Worm (Caenorhabditis elegans): ENCODE results near the gene K10B3.1.

K10B3.1 gene

DNA sequence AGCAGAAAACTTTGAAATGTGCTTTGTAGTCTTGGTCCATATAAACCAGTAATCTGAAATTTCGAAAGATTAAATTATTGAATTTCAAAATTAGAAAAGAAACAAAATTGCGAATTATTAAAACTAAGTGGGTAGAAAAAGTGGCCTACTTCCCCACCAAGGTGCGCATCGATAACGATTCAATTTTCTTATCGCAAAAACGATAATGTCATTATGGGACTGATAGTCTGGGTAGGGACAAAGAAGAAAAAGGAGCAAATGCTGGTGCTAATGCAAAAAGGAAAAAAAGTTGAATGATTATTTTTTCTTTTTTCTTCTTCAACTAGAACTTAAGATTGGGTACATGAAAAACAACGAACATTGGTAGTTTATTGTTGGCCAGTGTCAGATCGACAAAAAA lies 24.7 kb upstream of the K10B3.1 start, which contains the start of gene gpcp-1:
TSS of gene gpcp-1 (minus strand) at position 53 of the 400 bp plus-strand sequence.
- peak; percentile 65 for TF ChIP-seq fos-1 (tag; optimal IDR thresholded peaks at IDR 0.05)
- no peak for TF ChIP-seq snpc-4 (tag; optimal IDR thresholded peaks at IDR 0.05)

DNA sequence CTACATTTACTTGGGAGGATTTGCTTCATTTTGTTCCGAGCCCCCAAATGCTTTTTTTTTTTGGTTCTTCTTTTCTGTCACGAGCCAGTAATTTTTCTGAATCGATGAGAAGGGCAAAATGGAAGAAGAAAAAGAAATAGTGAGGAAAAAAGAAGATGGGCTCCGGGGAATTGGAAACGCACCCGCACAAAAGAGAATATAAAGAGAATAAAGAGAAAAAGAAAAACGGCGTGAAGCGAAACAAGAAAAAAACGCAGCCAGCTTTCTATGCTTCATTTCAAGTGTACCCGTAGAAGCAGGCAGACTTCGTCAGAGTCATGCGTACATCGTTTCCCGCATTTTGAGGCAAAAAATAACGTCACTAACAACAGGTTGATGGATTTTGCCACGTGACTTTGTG lies 24.2 kb upstream of the K10B3.1 start:
- TF ChIP-seq mab-5 (tag; optimal IDR thresholded peaks at IDR 0.05) (no peak), crh-2 (tag; optimal IDR thresholded peaks at IDR 0.05) (peak; percentile 29), nhr-23 (tag; optimal IDR thresholded peaks at IDR 0.05) (no peak), sem-4 (tag; optimal IDR thresholded peaks at IDR 0.05) (no peak), lsy-2 (tag; optimal IDR thresholded peaks at IDR 0.05) (peak in 1 of 2 experiments; percentile 31), mdl-1 (tag; optimal IDR thresholded peaks at IDR 0.05) (peak in 1 of 2 experiments; percentile 48), unc-55 (GFP tag; optimal IDR thresholded peaks at IDR 0.05) (peak; percentile 30), blmp-1 (tag; optimal IDR thresholded peaks at IDR 0.05; ENCODE audit: insufficient read depth) (no peak), elt-3 (tag; optimal IDR thresholded peaks at IDR 0.05) (no peak), lin-13 (GFP tag; optimal IDR thresholded peaks at IDR 0.05) (no peak), ceh-16 (tag; optimal IDR thresholded peaks at IDR 0.05) (no peak), gmeb-1 (tag; optimal IDR thresholded peaks at IDR 0.05) (no peak), ama-1 (optimal IDR thresholded peaks at IDR 0.05) (no peak), nhr-129 (tag; optimal IDR thresholded peaks at IDR 0.05) (peak; percentile 54), unc-62 (GFP tag; optimal IDR thresholded peaks at IDR 0.05) (no peak), zag-1 (tag; optimal IDR thresholded peaks at IDR 0.05) (peak; percentile 67), ztf-1 (GFP tag; conservative IDR thresholded peaks at IDR 0.05) (no peak), sma-3 (GFP tag; optimal IDR thresholded peaks at IDR 0.05) (no peak), egl-27 (tag; optimal IDR thresholded peaks at IDR 0.05) (no peak), snpc-4 (tag; optimal IDR thresholded peaks at IDR 0.05) (no peak), nhr-237 (tag; optimal IDR thresholded peaks at IDR 0.05) (no peak), peb-1 (tag; optimal IDR thresholded peaks at IDR 0.05) (no peak), elt-1 (tag; optimal IDR thresholded peaks at IDR 0.05) (no peak), nhr-25 (tag; optimal IDR thresholded peaks at IDR 0.05) (no peak), F13H6.1 (tag; optimal IDR thresholded peaks at IDR 0.05) (no peak), sma-9 (GFP tag; optimal IDR thresholded peaks at IDR 0.05) (peak; percentile 46), sma-9 (tag; optimal IDR thresholded peaks at IDR 0.05) (no peak), ztf-4 (tag; optimal IDR thresholded peaks at IDR 0.05) (no peak), nhr-11 (tag; optimal IDR thresholded peaks at IDR 0.05) (no peak), nhr-77 (tag; optimal IDR thresholded peaks at IDR 0.05) (no peak), dmd-4 (tag; optimal IDR thresholded peaks at IDR 0.05) (no peak), mbf-1 (tag; optimal IDR thresholded peaks at IDR 0.05) (no peak), aly-2 (tag; optimal IDR thresholded peaks at IDR 0.05) (no peak), R02D3.7 (tag; optimal IDR thresholded peaks at IDR 0.05) (no peak), nhr-6 (tag; optimal IDR thresholded peaks at IDR 0.05) (no peak), C34F6.9 (tag; optimal IDR thresholded peaks at IDR 0.05) (peak; percentile 59), ceh-82 (tag; optimal IDR thresholded peaks at IDR 0.05) (no peak), alr-1 (tag; optimal IDR thresholded peaks at IDR 0.05) (no peak), lin-39 (tag; optimal IDR thresholded peaks at IDR 0.05) (no peak)

DNA sequence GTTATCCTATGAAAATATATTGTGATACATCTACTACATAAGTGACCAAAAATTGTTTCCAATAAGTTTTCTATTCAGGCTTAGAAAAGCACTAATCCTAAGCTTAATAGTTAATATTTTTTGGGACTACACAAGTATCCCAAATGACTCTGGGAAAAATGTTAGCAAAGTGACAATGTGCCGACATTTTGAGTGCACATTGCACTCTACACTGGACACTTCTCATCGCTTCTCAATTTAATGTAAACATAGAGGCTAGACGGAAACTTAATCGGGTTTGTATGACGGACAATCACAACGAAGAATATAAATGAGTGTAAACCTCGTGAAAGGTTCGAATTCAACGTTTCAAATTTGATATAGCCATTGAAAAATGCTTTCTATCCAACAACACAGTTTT lies 23.6 kb upstream of the K10B3.1 start:
- TF ChIP-seq unc-39 (tag; optimal IDR thresholded peaks at IDR 0.05): no peak
- peak; percentile 15 for TF ChIP-seq unc-55 (GFP tag; optimal IDR thresholded peaks at IDR 0.05)
- TF ChIP-seq nhr-12 (tag; optimal IDR thresholded peaks at IDR 0.05): no peak
- no peak for TF ChIP-seq Y55F3AM.14 (GFP tag; optimal IDR thresholded peaks at IDR 0.05)
- peak; percentile 21 for TF ChIP-seq snpc-4 (tag; optimal IDR thresholded peaks at IDR 0.05)
- TF ChIP-seq mdl-1 (tag; optimal IDR thresholded peaks at IDR 0.05): no peak
- peak; percentile 70 for TF ChIP-seq ztf-4 (tag; optimal IDR thresholded peaks at IDR 0.05)
- no peak for TF ChIP-seq zag-1 (tag; optimal IDR thresholded peaks at IDR 0.05)
- no peak for TF ChIP-seq dmd-4 (tag; optimal IDR thresholded peaks at IDR 0.05)
- TF ChIP-seq crh-2 (tag; optimal IDR thresholded peaks at IDR 0.05): peak; percentile 67
- TF ChIP-seq nhr-25 (tag; optimal IDR thresholded peaks at IDR 0.05): peak; percentile 61
- no peak for TF ChIP-seq ZK546.5 (tag; optimal IDR thresholded peaks at IDR 0.05)
- TF ChIP-seq mbf-1 (tag; optimal IDR thresholded peaks at IDR 0.05): no peak
- TF ChIP-seq nhr-77 (tag; optimal IDR thresholded peaks at IDR 0.05): no peak
- TF ChIP-seq fos-1 (tag; optimal IDR thresholded peaks at IDR 0.05): no peak
- TF ChIP-seq lsy-2 (tag; optimal IDR thresholded peaks at IDR 0.05): peak in 1 of 2 experiments; percentile 42
- no peak for TF ChIP-seq nhr-23 (tag; optimal IDR thresholded peaks at IDR 0.05)
- peak; percentile 87 for TF ChIP-seq nhr-129 (tag; optimal IDR thresholded peaks at IDR 0.05)
- TF ChIP-seq unc-62 (GFP tag; optimal IDR thresholded peaks at IDR 0.05): no peak
- peak; percentile 45 for TF ChIP-seq F13H6.1 (tag; optimal IDR thresholded peaks at IDR 0.05)
- no peak for TF ChIP-seq ztf-11 (tag; optimal IDR thresholded peaks at IDR 0.05)
- TF ChIP-seq nhr-21 (tag; optimal IDR thresholded peaks at IDR 0.05): peak; percentile 58
- no peak for TF ChIP-seq R02D3.7 (tag; optimal IDR thresholded peaks at IDR 0.05)
- TF ChIP-seq blmp-1 (tag; optimal IDR thresholded peaks at IDR 0.05; ENCODE audit: insufficient read depth): peak; percentile 23
- peak; percentile 74 for TF ChIP-seq nhr-11 (tag; optimal IDR thresholded peaks at IDR 0.05)
- no peak for TF ChIP-seq nhr-10 (tag; optimal IDR thresholded peaks at IDR 0.05)
- no peak for TF ChIP-seq lin-11 (tag; optimal IDR thresholded peaks at IDR 0.05)
- TF ChIP-seq ztf-1 (GFP tag; conservative IDR thresholded peaks at IDR 0.05): no peak
- TF ChIP-seq aly-2 (tag; optimal IDR thresholded peaks at IDR 0.05): no peak
- no peak for TF ChIP-seq ceh-82 (tag; optimal IDR thresholded peaks at IDR 0.05)
- TF ChIP-seq gmeb-1 (tag; optimal IDR thresholded peaks at IDR 0.05): no peak
- TF ChIP-seq sma-9 (GFP tag; optimal IDR thresholded peaks at IDR 0.05): peak; percentile 80
- no peak for TF ChIP-seq sma-9 (tag; optimal IDR thresholded peaks at IDR 0.05)
- no peak for TF ChIP-seq lin-39 (tag; optimal IDR thresholded peaks at IDR 0.05)
- TF ChIP-seq ceh-16 (tag; optimal IDR thresholded peaks at IDR 0.05): no peak
- TF ChIP-seq sem-4 (tag; optimal IDR thresholded peaks at IDR 0.05): peak; percentile 13
- TF ChIP-seq nhr-237 (tag; optimal IDR thresholded peaks at IDR 0.05): no peak

Data from whole organism, L2 larva.